Worm (Caenorhabditis elegans) whole organism, L2 larva: ENCODE measurements around the gene F14B8.5.

ENCODE experiments used
- lsy-2 ChIP-seq, 2 experiments: fragments of 150-350 bp in 1 of 2; sonication (generic microtip) in 1 of 2; optimal IDR thresholded peaks; 2 replicates each; lab custom pipeline; 2014 to 2017; ENCODE audit warnings: missing biosample characterization in 2 of 2, missing genetic modification characterization in 2 of 2
- nhr-21 ChIP-seq: fragments of 150-350 bp; optimal IDR thresholded peaks from 2 replicates; lab custom pipeline; 2014; ENCODE audit warnings: missing biosample characterization, missing genetic modification characterization
- unc-39 ChIP-seq: fragments of 150-350 bp; optimal IDR thresholded peaks from 2 replicates; lab custom pipeline; 2014; ENCODE audit warnings: missing biosample characterization, missing genetic modification characterization
- ztf-11 ChIP-seq: sonication (generic microtip); optimal IDR thresholded peaks from 2 replicates; lab custom pipeline; 2017; ENCODE audit warnings: missing biosample characterization, missing genetic modification characterization

- no peak for TF ChIP-seq unc-39 (tag; lab: Kevin White, UChicago)
- no peak for TF ChIP-seq nhr-21
- TF ChIP-seq ztf-11 (tag; lab: Kevin White, UChicago): no peak
- TF ChIP-seq lsy-2 (tag; optimal IDR thresholded peaks at IDR 0.05; lab: Kevin White, UChicago): no peak
Measured at ce11 chrX:6893074-6893473, 35.4 kb downstream of the F14B8.5 start.
